Worm (Caenorhabditis elegans) whole organism, L3 larva: ENCODE results near the gene vps-33.2.

ENCODE experiments used
- R02D3.7 ChIP-seq: fragments of 150-350 bp; optimal IDR thresholded peaks from 2 replicates; lab custom pipeline; 2014; ENCODE audit warnings: missing biosample characterization, missing genetic modification characterization
- ZK546.5 ChIP-seq: sonication (generic microtip); optimal IDR thresholded peaks from 2 replicates; lab custom pipeline; 2017; ENCODE audit warnings: missing biosample characterization, missing genetic modification characterization
- aly-2 ChIP-seq: fragments of 150-350 bp; optimal IDR thresholded peaks from 2 replicates; lab custom pipeline; 2014; ENCODE audit warnings: missing biosample characterization, missing genetic modification characterization
- ama-1 ChIP-seq: fragments of 150-350 bp; optimal IDR thresholded peaks from 2 replicates; lab custom pipeline; 2018
- ceh-16 ChIP-seq: sonication (generic microtip); optimal IDR thresholded peaks from 2 replicates; lab custom pipeline; 2017; ENCODE audit warnings: missing biosample characterization, missing genetic modification characterization
- ceh-28 ChIP-seq: fragments of 150-350 bp; optimal IDR thresholded peaks from 2 replicates; lab custom pipeline; 2014; ENCODE audit warnings: missing biosample characterization, missing genetic modification reagents, missing genetic modification characterization
- ceh-82 ChIP-seq: fragments of 150-350 bp; optimal IDR thresholded peaks from 2 replicates; lab custom pipeline; 2014; ENCODE audit warnings: missing biosample characterization, missing genetic modification characterization
- ceh-9 ChIP-seq: sonication (generic microtip); optimal IDR thresholded peaks from 2 replicates; lab custom pipeline; 2018; ENCODE audit warnings: missing biosample characterization, missing genetic modification characterization
- daf-12 ChIP-seq: fragments of 150-350 bp; optimal IDR thresholded peaks from 2 replicates; lab custom pipeline; 2014; ENCODE audit warnings: missing biosample characterization, missing genetic modification reagents, missing genetic modification characterization
- egl-27 ChIP-seq: sonication (generic microtip); optimal IDR thresholded peaks from 4 replicates; lab custom pipeline; 2017; ENCODE audit warnings: missing biosample characterization, missing genetic modification reagents, missing genetic modification characterization
- egl-5 ChIP-seq: fragments of 150-350 bp; optimal IDR thresholded peaks from 2 replicates; lab custom pipeline; 2017; ENCODE audit warnings: missing biosample characterization, missing genetic modification reagents, missing genetic modification characterization, inconsistent platforms
- elt-1 ChIP-seq: fragments of 150-350 bp; optimal IDR thresholded peaks from 2 replicates; lab custom pipeline; 2014; ENCODE audit warnings: missing biosample characterization, missing genetic modification characterization
- elt-2 ChIP-seq: sonication (generic microtip); optimal IDR thresholded peaks from 2 replicates; lab custom pipeline; 2016; ENCODE audit warnings: missing genetic modification reagents, mild to moderate bottlenecking, missing genetic modification characterization, missing compliant biosample characterization
- elt-3 ChIP-seq, 3 experiments: fragments of 150-350 bp in 1 of 3; sonication (generic microtip) in 2 of 3; optimal IDR thresholded peaks; 2 replicates in 2 of 3; 4 replicates in 1 of 3; lab custom pipeline; 2014 to 2017; ENCODE audit warnings: missing biosample characterization in 3 of 3, missing genetic modification characterization in 3 of 3
- eor-1 ChIP-seq, 2 experiments: fragments of 150-350 bp; optimal IDR thresholded peaks; 2 replicates each; lab custom pipeline; 2014 to 2018; ENCODE audit warnings: missing biosample characterization in 2 of 2, missing genetic modification characterization in 2 of 2
- fkh-10 ChIP-seq: sonication (generic microtip); optimal IDR thresholded peaks from 2 replicates; lab custom pipeline; 2017; ENCODE audit warnings: missing biosample characterization, missing genetic modification reagents, missing genetic modification characterization
- fkh-2 ChIP-seq: fragments of 150-350 bp; optimal IDR thresholded peaks from 2 replicates; lab custom pipeline; 2014; ENCODE audit warnings: missing biosample characterization, missing genetic modification reagents, missing genetic modification characterization
- fos-1 ChIP-seq: fragments of 150-350 bp; optimal IDR thresholded peaks from 2 replicates; lab custom pipeline; 2014; ENCODE audit warnings: missing biosample characterization, missing genetic modification characterization
- hmg-11 ChIP-seq: sonication (generic microtip); optimal IDR thresholded peaks from 2 replicates; lab custom pipeline; 2016; ENCODE audit warnings: missing genetic modification characterization, missing compliant biosample characterization
- jun-1 ChIP-seq: fragments of 150-350 bp; optimal IDR thresholded peaks from 2 replicates; lab custom pipeline; 2014; ENCODE audit warnings: missing biosample characterization, missing genetic modification reagents, missing genetic modification characterization
- lin-15B ChIP-seq: fragments of 150-350 bp; optimal IDR thresholded peaks from 2 replicates; lab custom pipeline; 2014; ENCODE audit warnings: missing biosample characterization, missing genetic modification characterization
- lin-39 ChIP-seq: fragments of 150-350 bp; optimal IDR thresholded peaks from 2 replicates; lab custom pipeline; 2018; ENCODE audit warnings: missing biosample characterization, missing genetic modification reagents, missing genetic modification characterization
- lsy-12 ChIP-seq: sonication (generic microtip); optimal IDR thresholded peaks from 2 replicates; lab custom pipeline; 2016; ENCODE audit warnings: mild to moderate bottlenecking, missing genetic modification characterization, missing compliant biosample characterization
- mdl-1 ChIP-seq: fragments of 150-350 bp; optimal IDR thresholded peaks from 2 replicates; lab custom pipeline; 2014; ENCODE audit warnings: missing biosample characterization, missing genetic modification characterization
- mml-1 ChIP-seq: fragments of 150-350 bp; sonication (generic microtip); optimal IDR thresholded peaks from 3 replicates; lab custom pipeline; 2014; ENCODE audit warnings: missing biosample characterization, missing genetic modification characterization
- nfya-1 ChIP-seq: sonication (generic microtip); optimal IDR thresholded peaks from 2 replicates; lab custom pipeline; 2017; ENCODE audit warnings: missing genetic modification characterization, mild to moderate bottlenecking, missing compliant biosample characterization, antibody characterized with exemption, moderate library complexity; ENCODE audit not compliant: insufficient read depth
- nhr-11 ChIP-seq: fragments of 150-350 bp; optimal IDR thresholded peaks from 2 replicates; lab custom pipeline; 2014; ENCODE audit warnings: missing biosample characterization, missing genetic modification characterization
- nhr-12 ChIP-seq: fragments of 150-350 bp; optimal IDR thresholded peaks from 2 replicates; lab custom pipeline; 2014; ENCODE audit warnings: missing biosample characterization, missing genetic modification characterization
- nhr-23 ChIP-seq: fragments of 150-350 bp; optimal IDR thresholded peaks from 2 replicates; lab custom pipeline; 2014; ENCODE audit warnings: missing biosample characterization, missing genetic modification reagents, missing genetic modification characterization
- nhr-237 ChIP-seq: fragments of 150-350 bp; optimal IDR thresholded peaks from 2 replicates; lab custom pipeline; 2014; ENCODE audit warnings: missing biosample characterization, missing genetic modification characterization
- nhr-25 ChIP-seq: sonication (generic microtip); optimal IDR thresholded peaks from 2 replicates; lab custom pipeline; 2017; ENCODE audit warnings: missing biosample characterization, missing genetic modification characterization
- nhr-28 ChIP-seq: fragments of 150-350 bp; optimal IDR thresholded peaks from 2 replicates; lab custom pipeline; 2014; ENCODE audit warnings: missing biosample characterization, missing genetic modification characterization
- nhr-43 ChIP-seq: sonication (generic microtip); optimal IDR thresholded peaks from 2 replicates; lab custom pipeline; 2016; ENCODE audit warnings: mild to moderate bottlenecking, missing genetic modification characterization, missing compliant biosample characterization; ENCODE audit not compliant: poor library complexity, severe bottlenecking
- nhr-67 ChIP-seq: fragments of 150-350 bp; optimal IDR thresholded peaks from 2 replicates; lab custom pipeline; 2014; ENCODE audit warnings: missing biosample characterization, missing genetic modification characterization
- nhr-76 ChIP-seq: fragments of 150-350 bp; sonication (generic microtip); optimal IDR thresholded peaks from 5 replicates; lab custom pipeline; 2014; ENCODE audit warnings: missing biosample characterization, missing genetic modification characterization
- nhr-77 ChIP-seq: fragments of 150-350 bp; optimal IDR thresholded peaks from 2 replicates; lab custom pipeline; 2014; ENCODE audit warnings: missing biosample characterization, missing genetic modification characterization
- pha-4 ChIP-seq: fragments of 150-350 bp; optimal IDR thresholded peaks from 2 replicates; lab custom pipeline; 2014; ENCODE audit warnings: missing biosample characterization, missing genetic modification reagents, missing genetic modification characterization
- pqm-1 ChIP-seq: fragments of 150-350 bp; optimal IDR thresholded peaks from 2 replicates; lab custom pipeline; 2017; ENCODE audit warnings: missing biosample characterization, missing genetic modification characterization, inconsistent platforms
- sea-2 ChIP-seq: fragments of 150-350 bp; sonication (generic microtip); optimal IDR thresholded peaks from 4 replicates; lab custom pipeline; 2014; ENCODE audit warnings: missing biosample characterization, missing genetic modification reagents, missing genetic modification characterization
- skn-1 ChIP-seq: fragments of 150-350 bp; optimal IDR thresholded peaks from 2 replicates; lab custom pipeline; 2014; ENCODE audit warnings: missing biosample characterization, missing genetic modification characterization
- snpc-4 ChIP-seq: fragments of 150-350 bp; optimal IDR thresholded peaks from 2 replicates; lab custom pipeline; 2014; ENCODE audit warnings: missing biosample characterization, missing genetic modification characterization
- tbx-2 ChIP-seq: sonication (generic microtip); optimal IDR thresholded peaks from 2 replicates; lab custom pipeline; 2016; ENCODE audit warnings: mild to moderate bottlenecking, missing genetic modification characterization, missing compliant biosample characterization
- unc-39 ChIP-seq: sonication (generic microtip); optimal IDR thresholded peaks from 4 replicates; lab custom pipeline; 2017; ENCODE audit warnings: missing biosample characterization, missing genetic modification characterization
- unc-62 ChIP-seq: fragments of 150-350 bp; sonication (generic microtip); optimal IDR thresholded peaks from 4 replicates; lab custom pipeline; 2014; ENCODE audit warnings: missing biosample characterization, missing genetic modification reagents, missing genetic modification characterization
- zag-1 ChIP-seq: fragments of 150-350 bp; optimal IDR thresholded peaks from 2 replicates; lab custom pipeline; 2014; ENCODE audit warnings: missing biosample characterization, missing genetic modification characterization
- ztf-11 ChIP-seq: fragments of 150-350 bp; optimal IDR thresholded peaks from 2 replicates; lab custom pipeline; 2014; ENCODE audit warnings: missing biosample characterization, missing genetic modification characterization
- ztf-4 ChIP-seq: fragments of 150-350 bp; optimal IDR thresholded peaks from 2 replicates; lab custom pipeline; 2014; ENCODE audit warnings: missing biosample characterization, missing genetic modification characterization

The vps-33.2 gene

ce11 chrII:6588605-6589292 is 12.3 kb upstream of the vps-33.2 start, which contains the start of gene icd-1:
icd-1 (minus strand) TSS chrII:6588655.
- TF ChIP-seq nfya-1 (tag; lab: Kevin White, UChicago), result peak; percentile 94
- TF ChIP-seq fkh-2 (tag; lab: Kevin White, UChicago), result no peak
- peak; percentile 66 for TF ChIP-seq pqm-1
- no peak for TF ChIP-seq unc-39 (tag; lab: Kevin White, UChicago)
- peak; percentile 91 for TF ChIP-seq tbx-2 (tag; lab: Kevin White, UChicago)
- TF ChIP-seq mml-1 (tag; lab: Kevin White, UChicago), result no peak
- TF ChIP-seq unc-62 (GFP tag; lab: Kevin White, UChicago), result peak; percentile 87
- peak; percentile 92 for TF ChIP-seq pha-4 (tag; lab: Kevin White, UChicago)
- peak; percentile 11 for TF ChIP-seq ZK546.5 (tag; lab: Kevin White, UChicago)
- TF ChIP-seq nhr-237 (tag; lab: Kevin White, UChicago), result no peak
- peak; percentile 63 for TF ChIP-seq sea-2 (GFP tag; lab: Kevin White, UChicago)
- no peak for TF ChIP-seq daf-12 (tag; lab: Kevin White, UChicago)
- TF ChIP-seq elt-2 (tag; lab: Kevin White, UChicago), result peak; percentile 84
- TF ChIP-seq ztf-11, result no peak
- TF ChIP-seq elt-1 (tag; lab: Kevin White, UChicago), result peak; percentile 58
- peak; percentile 11 for TF ChIP-seq nhr-76 (tag; lab: Kevin White, UChicago)
- peak; percentile 89 for TF ChIP-seq R02D3.7
- peak; percentile 95 for TF ChIP-seq lsy-12 (tag; lab: Kevin White, UChicago)
- peak; percentile 93 for TF ChIP-seq egl-5
- peak; percentile 68 for TF ChIP-seq skn-1 (tag; lab: Kevin White, UChicago)
- TF ChIP-seq fkh-10 (GFP tag; lab: Kevin White, UChicago), result peak; percentile 64
- peak; percentile 91 for TF ChIP-seq snpc-4
- TF ChIP-seq ceh-16, result peak; percentile 26
- peak in 1 of 2 experiments; percentile 75 for TF ChIP-seq eor-1 (tag; optimal IDR thresholded peaks at IDR 0.05; lab: Kevin White, UChicago)
- TF ChIP-seq lin-39 (tag; lab: Kevin White, UChicago), result peak; percentile 85
- peak; percentile 95 for TF ChIP-seq nhr-11 (tag; lab: Kevin White, UChicago)
- peak; percentile 63 for TF ChIP-seq nhr-77 (tag; lab: Kevin White, UChicago)
- TF ChIP-seq ceh-82 (tag; lab: Kevin White, UChicago), result peak; percentile 91
- TF ChIP-seq fos-1 (tag; lab: Kevin White, UChicago), result peak; percentile 87
- no peak for TF ChIP-seq nhr-67
- TF ChIP-seq zag-1 (tag; lab: Kevin White, UChicago), result peak; percentile 71
- peak; percentile 94 for TF ChIP-seq nhr-25 (tag; lab: Kevin White, UChicago)
- TF ChIP-seq nhr-23 (tag; lab: Kevin White, UChicago), result peak; percentile 97
- peak; percentile 91 for TF ChIP-seq lin-15B (tag; lab: Kevin White, UChicago)
- no peak for TF ChIP-seq nhr-12 (tag; lab: Kevin White, UChicago)
- TF ChIP-seq hmg-11 (tag; lab: Kevin White, UChicago), result peak; percentile 84
- TF ChIP-seq ztf-4 (tag; lab: Kevin White, UChicago), result peak; percentile 83
- TF ChIP-seq elt-3 (tag; optimal IDR thresholded peaks at IDR 0.05; lab: Kevin White, UChicago), result no peak
- TF ChIP-seq ceh-28 (tag; lab: Kevin White, UChicago), result peak; percentile 93
- TF ChIP-seq egl-27, result peak; percentile 86
- TF ChIP-seq nhr-43, result peak; percentile 94
- peak; percentile 97 for TF ChIP-seq jun-1
- TF ChIP-seq ceh-9, result no peak
- peak; percentile 71 for TF ChIP-seq ama-1
- peak; percentile 58 for TF ChIP-seq aly-2 (tag; lab: Kevin White, UChicago)
- peak; percentile 64 for TF ChIP-seq mdl-1
- TF ChIP-seq nhr-28, result no peak
